Worm (Caenorhabditis elegans) whole organism, L4/young adult: ENCODE results near the gene Y39B6A.13.

Source experiments
- W03F9.2 ChIP-seq: fragments of 150-350 bp; optimal IDR thresholded peaks from 2 replicates; lab custom pipeline; 2014; ENCODE audit warnings: missing biosample characterization, missing genetic modification characterization
- dao-5 ChIP-seq: sonication (generic microtip); optimal IDR thresholded peaks from 2 replicates; lab custom pipeline; 2016; ENCODE audit warnings: missing genotype, missing genetic modification characterization, moderate library complexity, missing compliant biosample characterization
- him-1 ChIP-seq: sonication (generic microtip); optimal IDR thresholded peaks from 2 replicates; lab custom pipeline; 2016; ENCODE audit warnings: missing genotype, missing genetic modification reagents, missing genetic modification characterization, missing compliant biosample characterization

DNA sequence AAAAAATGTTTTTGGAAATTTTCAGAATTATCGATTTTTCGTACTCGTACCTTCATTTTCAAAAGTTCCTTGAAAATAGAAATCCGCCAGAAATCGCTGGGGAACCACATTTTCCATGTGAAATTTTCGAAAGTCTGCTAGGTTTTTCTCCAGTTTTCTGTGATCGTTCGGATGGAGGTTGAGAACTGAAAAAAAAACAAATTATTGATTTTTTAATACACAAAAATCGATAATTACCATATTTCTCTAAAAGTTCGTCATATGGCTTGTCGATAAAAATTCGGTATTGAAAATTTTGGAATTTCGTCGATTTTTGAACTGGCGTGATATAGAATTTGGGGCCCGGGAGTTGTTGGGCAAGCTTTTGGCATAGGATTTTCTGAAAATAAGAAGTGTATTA lies 42.4 kb downstream of the Y39B6A.13 start:
- TF ChIP-seq him-1 (no peak), W03F9.2 (tag; lab: Kevin White, UChicago) (no peak), dao-5 (no peak)
